Worm (Caenorhabditis elegans): Measurements from ENCODE around the gene F36H1.11.

ce11 chrIV:11053652-11054317 is 4.8 kb downstream of the F36H1.11 start, which contains the start of the genes F36H1.12 and lin-3:
- TF ChIP-seq klf-2 (GFP tag; conservative IDR thresholded peaks at IDR 0.05) (no peak), flt-1 (GFP tag; IDR thresholded peaks at IDR 0.05) (no peak), ztf-23 (GFP tag; IDR thresholded peaks at IDR 0.05) (no peak), tab-1 (GFP tag; IDR thresholded peaks at IDR 0.05) (no peak), med-1 (GFP tag; optimal IDR thresholded peaks at IDR 0.05; ENCODE audit: insufficient read depth) (no peak), cog-1 (tag; optimal IDR thresholded peaks at IDR 0.05) (no peak)

Measured in whole organism, midembryonic.